Worm (Caenorhabditis elegans): ENCODE measurements around the gene ZK285.2.

DNA sequence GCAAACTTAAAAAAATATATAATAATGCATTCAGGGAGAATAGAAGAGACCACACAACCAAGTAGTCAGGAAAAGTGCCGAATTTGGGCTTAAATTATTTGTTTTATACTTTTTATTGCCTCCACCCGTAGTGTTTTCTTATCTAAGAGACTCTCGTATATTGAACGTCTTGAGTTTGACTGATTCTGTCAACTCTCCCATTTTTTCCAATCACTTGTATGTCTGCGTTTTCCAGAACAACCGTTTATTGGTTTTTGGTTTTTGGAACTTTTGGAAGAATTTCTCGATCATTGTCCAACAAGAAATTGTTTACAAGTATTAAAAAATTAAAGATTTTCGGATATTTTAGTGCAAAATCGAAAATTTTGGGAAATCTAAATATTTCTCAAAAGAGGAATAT, 3.0 kb upstream of the ZK285.2 start:
- TF ChIP-seq ztf-23 (GFP tag; IDR thresholded peaks at IDR 0.05), result no peak
- TF ChIP-seq flt-1 (GFP tag; IDR thresholded peaks at IDR 0.05), result no peak
- no peak for TF ChIP-seq ref-1 (GFP tag; conservative IDR thresholded peaks at IDR 0.05)
- TF ChIP-seq med-1 (GFP tag; optimal IDR thresholded peaks at IDR 0.05; ENCODE audit: insufficient read depth), result no peak
- no peak for TF ChIP-seq T22C8.4 (GFP tag; IDR thresholded peaks at IDR 0.05)

Data from whole organism, midembryonic.